Fruit fly (Drosophila melanogaster): ENCODE results near the gene RanBP3.

Gene RanBP3

DNA sequence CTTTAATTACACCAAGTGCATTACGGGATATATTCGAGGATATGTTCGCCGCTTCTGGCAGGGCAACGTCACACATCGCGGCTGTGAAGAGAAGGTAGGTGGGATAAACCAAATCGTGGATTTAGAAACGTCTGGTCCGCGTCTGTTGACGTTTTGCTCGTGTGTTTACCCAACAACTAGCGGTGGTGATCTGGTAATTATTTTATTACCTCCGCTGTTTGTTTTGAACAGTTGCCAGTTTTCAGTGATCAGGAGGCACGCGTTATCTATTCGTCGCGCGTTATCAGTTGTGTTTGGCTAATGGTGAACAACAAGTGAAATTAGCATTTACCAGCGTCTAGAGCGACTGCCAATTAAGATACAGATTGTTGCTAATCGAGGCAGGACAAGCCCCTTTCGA, 23.6 kb downstream of the RanBP3 start (continued):
- 0 out of 3 replicates have a peak, but pooled peaks have one; percentile 17 for TF ChIP-seq Dbx (GFP tag; IDR thresholded peaks at IDR 0.05)
- no peak for TF ChIP-seq Atf3 (GFP tag; optimal IDR thresholded peaks at IDR 0.05)
- TF ChIP-seq CG1529 (GFP tag; optimal IDR thresholded peaks at IDR 0.05), result no peak
- TF ChIP-seq CG10147 (GFP tag; optimal IDR thresholded peaks at IDR 0.05), result no peak
- TF ChIP-seq kni (GFP tag; optimal IDR thresholded peaks at IDR 0.05), result no peak
- TF ChIP-seq Eip74EF (GFP tag; optimal IDR thresholded peaks at IDR 0.05), result no peak
- no peak for TF ChIP-seq CG7372 (GFP tag; IDR thresholded peaks at IDR 0.05)
- peak; percentile 39 for TF ChIP-seq CG6683 (GFP tag; optimal IDR thresholded peaks at IDR 0.05)
- TF ChIP-seq Tbp (GFP tag; optimal IDR thresholded peaks at IDR 0.05), result no peak
- TF ChIP-seq CG5180 (GFP tag; optimal IDR thresholded peaks at IDR 0.05), result peak; percentile 3
- peak; percentile 92 for TF ChIP-seq CG3407 (GFP tag; optimal IDR thresholded peaks at IDR 0.05)
- peak; percentile 27 for TF ChIP-seq cwo (GFP tag; optimal IDR thresholded peaks at IDR 0.05)
- TF ChIP-seq Jarid2 (GFP tag; optimal IDR thresholded peaks at IDR 0.05), result no peak
- TF ChIP-seq CG17328 (GFP tag; IDR thresholded peaks at IDR 0.05), result no peak
- TF ChIP-seq yki (optimal IDR thresholded peaks at IDR 0.05), result no peak
- no peak for TF ChIP-seq ham (GFP tag; IDR thresholded peaks at IDR 0.05)
- TF ChIP-seq Antp (GFP tag; optimal IDR thresholded peaks at IDR 0.05), result no peak
- TF ChIP-seq cato (GFP tag; optimal IDR thresholded peaks at IDR 0.05; ENCODE audit: borderline replicate concordance), result no peak
- TF ChIP-seq her (GFP tag; optimal IDR thresholded peaks at IDR 0.05), result peak; percentile 16
- TF ChIP-seq CG5245 (GFP tag; optimal IDR thresholded peaks at IDR 0.05), result no peak
- peak; percentile 48; the same call in 1 of the 2 replicates for TF ChIP-seq Rfx (GFP tag; IDR thresholded peaks at IDR 0.05)
- no peak for TF ChIP-seq sd (tag; optimal IDR thresholded peaks at IDR 0.05)
- no peak for TF ChIP-seq CG11723 (GFP tag; optimal IDR thresholded peaks at IDR 0.05)
- TF ChIP-seq salm (tag; optimal IDR thresholded peaks at IDR 0.05), result no peak
- TF ChIP-seq otp (GFP tag; IDR thresholded peaks at IDR 0.05), result no peak
- no peak for TF ChIP-seq dimm (GFP tag; IDR thresholded peaks at IDR 0.05)
- TF ChIP-seq Hand (GFP tag; optimal IDR thresholded peaks at IDR 0.05), result peak; percentile 42
- no peak for TF ChIP-seq Max (GFP tag; optimal IDR thresholded peaks at IDR 0.05)
- no peak for TF ChIP-seq sisA (GFP tag; IDR thresholded peaks at IDR 0.05)
- no peak for TF ChIP-seq pum (GFP tag; optimal IDR thresholded peaks at IDR 0.05)
- no peak for TF ChIP-seq CG13287 (GFP tag; IDR thresholded peaks at IDR 0.05; ENCODE audit: partially characterized antibody)
- TF ChIP-seq row (GFP tag; IDR thresholded peaks at IDR 0.05), result no peak
- TF ChIP-seq MESR4 (GFP tag; optimal IDR thresholded peaks at IDR 0.05), result no peak
- peak; percentile 21 for TF ChIP-seq onecut (GFP tag; IDR thresholded peaks at IDR 0.05)
- no peak for TF ChIP-seq CG12104 (GFP tag; optimal IDR thresholded peaks at IDR 0.05)
- TF ChIP-seq CG6272 (GFP tag; IDR thresholded peaks at IDR 0.05), result no peak
- TF ChIP-seq ci (GFP tag; IDR thresholded peaks at IDR 0.05), result peak; percentile 56; the same call in 1 of the 3 replicates
- peak; percentile 64 for TF ChIP-seq odd (GFP tag; optimal IDR thresholded peaks at IDR 0.05)
- TF ChIP-seq trem (tag; optimal IDR thresholded peaks at IDR 0.05), result no peak
- TF ChIP-seq Aef1 (GFP tag; IDR thresholded peaks at IDR 0.05), result no peak
- no peak for TF ChIP-seq CG33557 (GFP tag; optimal IDR thresholded peaks at IDR 0.05)
- no peak for TF ChIP-seq ac (GFP tag; optimal IDR thresholded peaks at IDR 0.05)
- peak; percentile 37 for TF ChIP-seq CG31365 (tag; optimal IDR thresholded peaks at IDR 0.05)
- no peak for TF ChIP-seq Six4 (GFP tag; optimal IDR thresholded peaks at IDR 0.05)
- peak; percentile 81 for TF ChIP-seq B-H2 (GFP tag; optimal IDR thresholded peaks at IDR 0.05)
- TF ChIP-seq croc (GFP tag; conservative IDR thresholded peaks at IDR 0.05), result no peak
- no peak for TF ChIP-seq zfh1 (GFP tag; IDR thresholded peaks at IDR 0.05)
- no peak for TF ChIP-seq CG2712 (tag; optimal IDR thresholded peaks at IDR 0.05)
- TF ChIP-seq dmrt99B (tag; optimal IDR thresholded peaks at IDR 0.05), result no peak
- no peak for TF ChIP-seq Ets97D (GFP tag; optimal IDR thresholded peaks at IDR 0.05)
- no peak for TF ChIP-seq pan (optimal IDR thresholded peaks at IDR 0.05)
- TF ChIP-seq pan (GFP tag; optimal IDR thresholded peaks at IDR 0.05 in 1 of 2, IDR thresholded peaks at IDR 0.05 in 1 of 2), result no peak
